Worm (Caenorhabditis elegans): ENCODE results near the gene ttr-19.

Gene ttr-19

ce11 chrV:10239861-10240260, 12.6 kb upstream of the ttr-19 start, which contains the start of gene fipr-8:
TSS of gene fipr-8 (minus strand) at chrV:10239961.
- TF ChIP-seq zip-5 (tag; optimal IDR thresholded peaks at IDR 0.05) (no peak), gmeb-2 (tag; optimal IDR thresholded peaks at IDR 0.05) (no peak), madf-2 (tag; optimal IDR thresholded peaks at IDR 0.05) (no peak), ceh-6 (GFP tag; optimal IDR thresholded peaks at IDR 0.05) (no peak), pax-1 (tag; optimal IDR thresholded peaks at IDR 0.05) (no peak), pag-3 (tag; optimal IDR thresholded peaks at IDR 0.05; ENCODE audit: borderline replicate concordance) (no peak), unc-55 (GFP tag; optimal IDR thresholded peaks at IDR 0.05) (no peak), ahr-1 (tag; optimal IDR thresholded peaks at IDR 0.05) (no peak), ceh-18 (tag; optimal IDR thresholded peaks at IDR 0.05) (no peak), dmd-4 (tag; optimal IDR thresholded peaks at IDR 0.05; ENCODE audit: borderline replicate concordance) (no peak), pros-1 (tag; optimal IDR thresholded peaks at IDR 0.05) (no peak)

ce11 chrV:10238665-10239064, 11.4 kb upstream of the ttr-19 start, which contains the start of gene fubl-1:
TSS of gene fubl-1 (minus strand) at chrV:10238866.
- TF ChIP-seq odd-2 (tag; optimal IDR thresholded peaks at IDR 0.05) = no peak
- no peak for TF ChIP-seq ahr-1 (tag; optimal IDR thresholded peaks at IDR 0.05)
- no peak for TF ChIP-seq elt-2 (tag; optimal IDR thresholded peaks at IDR 0.05)
- peak; percentile 59 for TF ChIP-seq ceh-31 (tag; optimal IDR thresholded peaks at IDR 0.05)
- TF ChIP-seq lim-6 (tag; optimal IDR thresholded peaks at IDR 0.05) = no peak
- peak; percentile 26 for TF ChIP-seq tbx-2 (tag; optimal IDR thresholded peaks at IDR 0.05)
- TF ChIP-seq unc-55 (GFP tag; optimal IDR thresholded peaks at IDR 0.05) = peak; percentile 30

- no peak for TF ChIP-seq che-1 (tag; optimal IDR thresholded peaks at IDR 0.05)
- no peak for TF ChIP-seq ceh-24 (tag; optimal IDR thresholded peaks at IDR 0.05)
- no peak for TF ChIP-seq zip-5 (tag; optimal IDR thresholded peaks at IDR 0.05)
Observed at ce11 chrV:10237959-10238444, 10.8 kb upstream of the ttr-19 start.

- no peak for TF ChIP-seq mec-3 (tag; optimal IDR thresholded peaks at IDR 0.05; ENCODE audit: borderline replicate concordance)
Observed at ce11 chrV:10237171-10237570, 9.9 kb upstream of the ttr-19 start.

- TF ChIP-seq ceh-22 (tag; optimal IDR thresholded peaks at IDR 0.05) = no peak
- no peak for TF ChIP-seq ets-4 (tag; optimal IDR thresholded peaks at IDR 0.05)
- no peak for TF ChIP-seq pax-1 (tag; optimal IDR thresholded peaks at IDR 0.05)
- TF ChIP-seq tbx-7 (tag; optimal IDR thresholded peaks at IDR 0.05) = no peak
- no peak for TF ChIP-seq pha-2 (tag; optimal IDR thresholded peaks at IDR 0.05)
- TF ChIP-seq K02D7.2 (tag; optimal IDR thresholded peaks at IDR 0.05) = no peak
- no peak for TF ChIP-seq tbx-2 (tag; optimal IDR thresholded peaks at IDR 0.05)
- no peak for TF ChIP-seq nhr-11 (tag; optimal IDR thresholded peaks at IDR 0.05)
- no peak for TF ChIP-seq npax-4 (tag; optimal IDR thresholded peaks at IDR 0.05)
Observed at ce11 chrV:10233330-10233729, 6.1 kb upstream of the ttr-19 start, which contains the start of gene str-182. TSS of gene str-182 (minus strand) at chrV:10233430.

ce11 chrV:10230932-10231331, 3.7 kb upstream of the ttr-19 start, which contains the start of gene fipr-6:
TSS of gene fipr-6 (plus strand) at chrV:10231232.
- TF ChIP-seq fax-1 (tag; optimal IDR thresholded peaks at IDR 0.05) (no peak), sox-2 (GFP tag; IDR thresholded peaks at IDR 0.05) (no peak), ceh-18 (tag; optimal IDR thresholded peaks at IDR 0.05) (no peak), tbx-2 (tag; optimal IDR thresholded peaks at IDR 0.05) (no peak), elt-2 (tag; optimal IDR thresholded peaks at IDR 0.05) (no peak), ceh-14 (tag; optimal IDR thresholded peaks at IDR 0.05) (no peak), tbx-7 (tag; optimal IDR thresholded peaks at IDR 0.05) (no peak), ama-1 (optimal IDR thresholded peaks at IDR 0.05) (no peak), ceh-2 (tag; optimal IDR thresholded peaks at IDR 0.05) (no peak), elt-4 (tag; optimal IDR thresholded peaks at IDR 0.05) (no peak), dve-1 (tag; optimal IDR thresholded peaks at IDR 0.05) (no peak), ceh-6 (GFP tag; optimal IDR thresholded peaks at IDR 0.05) (no peak), ceh-31 (tag; optimal IDR thresholded peaks at IDR 0.05) (no peak), che-1 (tag; optimal IDR thresholded peaks at IDR 0.05) (no peak), F13H6.1 (tag; optimal IDR thresholded peaks at IDR 0.05) (no peak), dmd-4 (tag; optimal IDR thresholded peaks at IDR 0.05; ENCODE audit: borderline replicate concordance) (no peak), pax-1 (tag; optimal IDR thresholded peaks at IDR 0.05) (no peak), eyg-1 (tag; optimal IDR thresholded peaks at IDR 0.05) (no peak)

Data from whole organism, late embryonic.